Worm (Caenorhabditis elegans) whole organism, mixed stage, embryonic: Measurements from ENCODE around the gene Y7A5A.10.

Source experiments
- lin-13 ChIP-seq: fragments of 150-350 bp; optimal IDR thresholded peaks from 2 replicates; lab custom pipeline; 2014; ENCODE audit warnings: missing biosample characterization, missing genetic modification characterization
- lin-32 ChIP-seq: fragments of 200-800 bp; sonication (Bioruptor generic); optimal IDR thresholded peaks from 2 replicates; lab custom pipeline; 2018; ENCODE audit warnings: mild to moderate bottlenecking, missing genetic modification characterization, missing compliant biosample characterization
- mep-1 ChIP-seq: fragments of 150-350 bp; optimal IDR thresholded peaks from 2 replicates; lab custom pipeline; 2017; ENCODE audit warnings: missing biosample characterization, missing genetic modification reagents, missing genetic modification characterization, inconsistent platforms
- nhr-28 ChIP-seq: fragments of 150-350 bp; optimal IDR thresholded peaks from 2 replicates; lab custom pipeline; 2014; ENCODE audit warnings: missing biosample characterization, missing genetic modification characterization
- pha-4 ChIP-seq: fragments of 150-350 bp; optimal IDR thresholded peaks from 2 replicates; lab custom pipeline; 2018; ENCODE audit warnings: missing biosample characterization, missing genetic modification reagents, missing genetic modification characterization
- sptf-1 ChIP-seq: sonication (generic microtip); optimal IDR thresholded peaks from 2 replicates; lab custom pipeline; 2017; ENCODE audit warnings: mild to moderate bottlenecking, missing genetic modification characterization, moderate library complexity, missing compliant biosample characterization
- ztf-11 ChIP-seq: fragments of 150-350 bp; optimal IDR thresholded peaks from 2 replicates; lab custom pipeline; 2014; ENCODE audit warnings: missing biosample characterization, missing genetic modification characterization

- TF ChIP-seq nhr-28 (tag; lab: Kevin White, UChicago): no peak
- no peak for TF ChIP-seq pha-4 (tag; lab: Kevin White, UChicago)
- TF ChIP-seq lin-13 (tag; lab: Kevin White, UChicago): no peak
- TF ChIP-seq mep-1 (tag; lab: Kevin White, UChicago): no peak
- no peak for TF ChIP-seq lin-32 (GFP tag; lab: Kevin White, UChicago)
- TF ChIP-seq ztf-11: no peak
- no peak for TF ChIP-seq sptf-1 (tag; lab: Kevin White, UChicago)
Measured at ce11 chrX:15838496-15838948, 43.6 kb upstream of the Y7A5A.10 start, which contains the start of gene acox-1.6.
